Fruit fly (Drosophila melanogaster): ENCODE measurements around the gene CG7991.

The CG7991 gene

DNA sequence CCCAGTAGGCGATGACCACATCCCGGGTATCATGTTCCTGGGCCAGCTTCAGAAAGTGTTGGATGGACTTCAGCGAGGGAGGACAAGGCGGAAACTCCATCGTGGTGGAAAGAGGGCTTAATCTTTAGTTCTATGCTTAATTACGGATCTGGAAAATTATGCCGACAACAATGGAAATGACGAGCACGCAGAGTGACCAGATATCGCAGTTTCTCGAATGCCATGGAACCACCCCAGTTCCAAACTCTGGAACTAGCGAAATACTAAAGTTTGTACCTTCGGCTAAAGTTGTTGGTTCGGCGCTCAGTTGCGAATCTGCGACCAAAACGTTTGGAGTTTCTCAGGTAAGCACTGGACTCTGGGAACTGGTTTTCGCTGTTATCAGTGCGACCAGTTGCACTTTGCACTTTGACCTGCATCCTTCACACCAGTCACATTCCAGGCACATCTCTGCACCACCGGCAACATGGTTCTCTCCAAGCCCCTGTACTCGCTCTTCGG, 21.8 kb upstream of the CG7991 start, which contains the start of the genes CG7970 and Vta1:
TSS of gene CG7970 (plus strand) at position 51 of the 501 bp plus-strand sequence.
TSS of gene Vta1 (minus strand) at position 201 of the 501 bp plus-strand sequence.
- TF ChIP-seq Hr96 (GFP tag; optimal IDR thresholded peaks at IDR 0.05), result no peak
- no peak for TF ChIP-seq pad (GFP tag; optimal IDR thresholded peaks at IDR 0.05)
- TF ChIP-seq tj (GFP tag; optimal IDR thresholded peaks at IDR 0.05), result peak; percentile 9
- TF ChIP-seq CG7045 (GFP tag; optimal IDR thresholded peaks at IDR 0.05), result no peak
- peak; percentile 31 for TF ChIP-seq bab1 (GFP tag; optimal IDR thresholded peaks at IDR 0.05)
- TF ChIP-seq toe (GFP tag; optimal IDR thresholded peaks at IDR 0.05), result no peak
- no peak for TF ChIP-seq cic (GFP tag; optimal IDR thresholded peaks at IDR 0.05)
- TF ChIP-seq CG12768 (GFP tag; optimal IDR thresholded peaks at IDR 0.05), result peak; percentile 93
- TF ChIP-seq CG14711 (tag; optimal IDR thresholded peaks at IDR 0.05), result peak; percentile 17
- TF ChIP-seq Clk (GFP tag; optimal IDR thresholded peaks at IDR 0.05), result no peak
- TF ChIP-seq cnc (optimal IDR thresholded peaks at IDR 0.05), result no peak
- no peak for TF ChIP-seq kay (GFP tag; ENCODE audit: borderline replicate concordance)
- peak; percentile 16 for TF ChIP-seq CG11617 (GFP tag; optimal IDR thresholded peaks at IDR 0.05)
- TF ChIP-seq CG1620 (GFP tag; optimal IDR thresholded peaks at IDR 0.05), result no peak
- TF ChIP-seq ovo (GFP tag; optimal IDR thresholded peaks at IDR 0.05), result no peak
- no peak for TF ChIP-seq CG5204 (GFP tag; optimal IDR thresholded peaks at IDR 0.05)
- peak; percentile 52 for TF ChIP-seq CG33017 (tag; optimal IDR thresholded peaks at IDR 0.05)
- no peak for TF ChIP-seq Mnt (GFP tag; optimal IDR thresholded peaks at IDR 0.05)
- TF ChIP-seq CG7101 (tag; optimal IDR thresholded peaks at IDR 0.05), result no peak
- peak; percentile 21 for TF ChIP-seq Crg-1 (GFP tag; optimal IDR thresholded peaks at IDR 0.05)

dm6 chr3L:1653752-1654151, 20.8 kb upstream of the CG7991 start:
- TF ChIP-seq CG12768 (GFP tag; optimal IDR thresholded peaks at IDR 0.05) (no peak), cic (GFP tag; optimal IDR thresholded peaks at IDR 0.05) (peak; percentile 30)

DNA sequence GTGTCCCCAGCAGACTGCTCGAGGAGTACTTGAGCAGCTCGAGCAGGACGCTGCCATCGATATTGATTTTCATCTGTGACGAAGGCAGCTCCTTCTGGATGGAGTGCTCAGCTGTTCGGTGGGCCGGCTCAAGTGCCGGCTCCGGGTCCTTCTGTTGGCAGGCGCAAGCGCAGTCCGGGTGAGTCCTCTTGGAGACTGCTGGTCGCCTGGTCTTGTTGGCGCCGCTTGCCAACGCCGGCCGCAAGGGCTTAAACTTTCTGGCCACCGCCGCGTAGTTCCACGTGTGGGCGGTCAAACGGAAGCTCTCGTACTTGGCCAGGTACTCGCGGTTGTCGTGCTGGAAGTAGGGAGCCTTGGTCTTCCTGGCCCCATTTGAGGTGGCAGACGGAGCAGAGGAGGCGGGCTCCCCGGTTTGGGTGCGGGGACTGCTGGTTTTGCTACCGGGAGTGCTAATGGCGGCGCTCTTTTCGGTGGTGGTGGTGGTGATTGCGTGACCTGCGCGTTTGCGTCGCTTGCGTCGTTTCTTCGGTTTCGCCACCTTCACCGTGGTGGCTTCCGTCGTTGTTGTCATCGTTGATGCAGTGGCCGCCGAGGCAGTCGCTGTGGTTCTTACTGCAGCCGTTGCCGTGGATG, 12.7 kb upstream of the CG7991 start:
- TF ChIP-seq CG7045 (GFP tag; optimal IDR thresholded peaks at IDR 0.05), result no peak
- TF ChIP-seq cic (GFP tag; optimal IDR thresholded peaks at IDR 0.05), result peak; percentile 12
- peak; percentile 54 for TF ChIP-seq Mnt (GFP tag; optimal IDR thresholded peaks at IDR 0.05)

DNA sequence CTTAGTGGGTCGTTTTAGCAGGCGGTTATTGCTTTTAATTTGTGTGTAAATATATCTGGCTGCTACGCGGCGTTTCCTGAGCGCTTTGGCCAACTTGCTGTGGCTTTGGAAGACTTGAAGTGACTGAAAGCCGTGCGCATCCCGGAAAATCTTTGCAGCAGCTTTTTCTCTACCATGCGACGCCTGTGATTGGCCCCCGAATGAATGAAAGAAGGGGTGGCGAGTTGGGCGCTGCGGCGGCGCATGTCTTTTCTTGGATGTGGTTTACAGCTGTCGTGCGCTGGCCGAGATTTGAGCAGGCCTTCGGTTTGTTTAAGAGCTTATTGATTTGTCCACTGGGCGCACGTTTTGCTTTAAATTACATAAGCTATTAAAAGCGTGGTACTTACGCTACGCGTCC, 11.0 kb upstream of the CG7991 start:
- TF ChIP-seq CG7045 (GFP tag; optimal IDR thresholded peaks at IDR 0.05) (no peak), Hr96 (GFP tag; optimal IDR thresholded peaks at IDR 0.05) (no peak), tj (GFP tag; optimal IDR thresholded peaks at IDR 0.05) (no peak), cic (GFP tag; optimal IDR thresholded peaks at IDR 0.05) (no peak), CG14711 (tag; optimal IDR thresholded peaks at IDR 0.05) (no peak), Crg-1 (GFP tag; optimal IDR thresholded peaks at IDR 0.05) (no peak), Clk (GFP tag; optimal IDR thresholded peaks at IDR 0.05) (no peak), CG1620 (GFP tag; optimal IDR thresholded peaks at IDR 0.05) (no peak), Mnt (GFP tag; optimal IDR thresholded peaks at IDR 0.05) (no peak), ovo (GFP tag; optimal IDR thresholded peaks at IDR 0.05) (no peak), bab1 (GFP tag; optimal IDR thresholded peaks at IDR 0.05) (no peak), kay (GFP tag; ENCODE audit: borderline replicate concordance) (no peak), toe (GFP tag; optimal IDR thresholded peaks at IDR 0.05) (no peak), CG12768 (GFP tag; optimal IDR thresholded peaks at IDR 0.05) (no peak)

DNA sequence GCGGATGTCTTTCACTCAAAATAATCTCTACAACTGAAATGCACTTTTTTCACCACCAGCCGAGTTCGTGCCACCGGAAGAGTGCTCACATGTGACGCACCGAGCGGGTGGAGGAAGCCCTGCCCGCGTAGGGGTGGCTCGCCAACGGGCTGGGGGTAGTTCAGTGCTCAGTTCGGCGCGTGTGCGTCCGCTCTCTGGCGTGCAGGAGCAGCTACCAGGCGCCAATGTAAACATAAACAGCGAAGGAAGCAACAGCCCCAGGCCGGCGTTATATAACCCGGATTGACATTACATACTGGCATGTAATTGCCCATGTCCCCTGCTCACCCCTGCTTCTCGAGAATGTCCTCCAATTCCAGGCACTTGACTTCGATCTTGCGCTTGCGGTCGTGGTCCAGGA, 10.3 kb upstream of the CG7991 start:
- TF ChIP-seq bab1 (GFP tag; optimal IDR thresholded peaks at IDR 0.05) (no peak), Hr96 (GFP tag; optimal IDR thresholded peaks at IDR 0.05) (no peak), tj (GFP tag; optimal IDR thresholded peaks at IDR 0.05) (no peak), CG14711 (tag; optimal IDR thresholded peaks at IDR 0.05) (no peak), pad (GFP tag; optimal IDR thresholded peaks at IDR 0.05) (no peak), kay (GFP tag; ENCODE audit: borderline replicate concordance) (no peak), CG7101 (tag; optimal IDR thresholded peaks at IDR 0.05) (no peak), Mnt (GFP tag; optimal IDR thresholded peaks at IDR 0.05) (no peak), CG1620 (GFP tag; optimal IDR thresholded peaks at IDR 0.05) (no peak), toe (GFP tag; optimal IDR thresholded peaks at IDR 0.05) (no peak), ovo (GFP tag; optimal IDR thresholded peaks at IDR 0.05) (no peak)

DNA sequence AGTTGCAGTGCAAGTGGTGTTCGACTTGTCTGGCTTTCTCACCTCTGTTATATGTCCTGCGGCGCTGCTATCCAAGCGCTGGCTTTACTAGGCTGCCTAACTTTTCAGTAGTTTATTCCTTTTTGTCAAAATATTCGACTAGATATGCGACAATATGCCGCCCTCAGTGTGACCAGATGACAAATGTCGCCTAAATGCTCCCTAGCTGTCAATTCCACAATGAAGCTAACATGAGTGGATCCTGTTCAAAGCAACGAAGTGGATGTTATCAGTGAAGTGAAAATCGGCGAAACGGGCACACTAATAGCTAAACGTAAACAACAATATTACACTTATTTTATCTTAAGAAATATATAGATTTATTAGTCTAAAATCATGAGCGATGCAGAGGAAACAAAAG, 9.6 kb upstream of the CG7991 start, which contains the start of the genes Srrm234 and CG7974:
TSS of gene Srrm234 (minus strand) at position 189 of the 400 bp plus-strand sequence.
TSS of gene CG7974 (plus strand) at position 263 of the 400 bp plus-strand sequence.
- no peak for TF ChIP-seq kay (GFP tag; ENCODE audit: borderline replicate concordance)
- peak; percentile 1 for TF ChIP-seq CG14711 (tag; optimal IDR thresholded peaks at IDR 0.05)
- TF ChIP-seq bab1 (GFP tag; optimal IDR thresholded peaks at IDR 0.05), result peak; percentile 45
- TF ChIP-seq Mnt (GFP tag; optimal IDR thresholded peaks at IDR 0.05), result peak; percentile 44
- no peak for TF ChIP-seq CG33017 (tag; optimal IDR thresholded peaks at IDR 0.05)
- TF ChIP-seq CG12768 (GFP tag; optimal IDR thresholded peaks at IDR 0.05), result no peak
- TF ChIP-seq Clk (GFP tag; optimal IDR thresholded peaks at IDR 0.05), result no peak
- TF ChIP-seq Hr96 (GFP tag; optimal IDR thresholded peaks at IDR 0.05), result no peak

DNA sequence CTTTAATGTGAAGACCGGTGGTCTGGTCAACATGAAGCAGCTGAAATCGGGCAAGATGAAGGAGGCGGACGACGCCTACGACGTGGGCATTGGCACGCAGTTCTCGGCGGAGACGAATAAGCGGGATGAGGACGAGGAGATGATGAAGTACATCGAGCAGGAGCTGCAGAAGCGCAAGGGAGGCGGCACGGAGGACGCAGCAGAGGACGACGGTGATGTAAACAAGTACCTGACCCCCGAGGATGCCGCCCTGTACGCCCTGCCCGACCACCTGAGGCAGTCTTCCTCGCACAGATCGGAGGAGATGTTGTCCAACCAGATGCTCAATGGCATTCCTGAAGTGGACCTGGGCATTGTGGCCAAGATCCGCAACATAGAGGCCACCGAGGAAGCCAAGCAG, 9.0 kb upstream of the CG7991 start:
- no peak for TF ChIP-seq toe (GFP tag; optimal IDR thresholded peaks at IDR 0.05)
- TF ChIP-seq ovo (GFP tag; optimal IDR thresholded peaks at IDR 0.05), result no peak

Data from whole organism, adult.